Worm (Caenorhabditis elegans): ENCODE data around the gene plp-2.

The plp-2 gene

DNA sequence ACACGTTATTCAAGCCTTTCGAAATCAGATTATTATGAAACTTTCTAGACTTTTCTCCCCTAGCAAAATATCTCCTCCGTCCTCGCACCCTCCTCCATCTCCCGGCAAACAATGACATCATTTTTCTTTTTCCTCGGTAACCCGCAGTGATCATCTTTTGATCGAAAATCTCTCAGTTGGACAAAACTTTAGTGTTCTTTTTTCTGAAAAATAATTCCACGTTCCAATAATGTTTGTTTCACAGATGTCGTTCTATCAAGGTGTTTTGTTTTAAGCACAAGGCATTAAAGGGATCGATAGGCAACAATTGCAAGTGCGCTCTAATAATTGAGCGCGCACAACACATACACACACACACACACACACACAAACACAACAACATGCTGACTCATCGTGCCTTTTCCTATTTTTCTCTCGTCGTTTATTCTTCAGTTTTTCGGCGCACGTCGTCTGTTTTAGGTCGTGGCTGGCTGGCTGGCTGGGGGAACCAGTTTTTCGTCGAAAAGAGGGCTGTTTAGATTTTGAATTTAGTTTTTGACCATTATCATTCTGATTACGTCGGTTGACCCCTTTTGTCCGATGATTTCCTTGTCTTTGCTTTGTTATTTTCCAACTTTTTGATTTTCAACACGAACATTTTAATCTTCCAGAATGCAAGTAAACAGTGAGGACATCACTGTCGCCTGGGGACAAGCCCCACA, 7.0 kb downstream of the plp-2 start, which contains the start of gene F20D1.3 (continued):
- TF ChIP-seq K12H6.12 (tag; optimal IDR thresholded peaks at IDR 0.05) (peak; percentile 73), unc-62 (GFP tag; optimal IDR thresholded peaks at IDR 0.05) (no peak), sea-2 (GFP tag; IDR thresholded peaks at IDR 0.05) (no peak), F33H1.4 (GFP tag; IDR thresholded peaks at IDR 0.05) (no peak), attf-5 (GFP tag; optimal IDR thresholded peaks at IDR 0.05) (peak; percentile 68), egl-18 (GFP tag; IDR thresholded peaks at IDR 0.05) (no peak), hrde-1 (tag; optimal IDR thresholded peaks at IDR 0.05; ENCODE audit: borderline replicate concordance) (no peak), T26A5.8 (tag; optimal IDR thresholded peaks at IDR 0.05) (no peak), ceh-100 (GFP tag; IDR thresholded peaks at IDR 0.05) (no peak), B0035.1 (tag; optimal IDR thresholded peaks at IDR 0.05) (no peak), snpc-1.3 (tag; optimal IDR thresholded peaks at IDR 0.05; ENCODE audit: insufficient read depth) (no peak), repo-1 (tag; optimal IDR thresholded peaks at IDR 0.05) (no peak), chd-7 (tag; optimal IDR thresholded peaks at IDR 0.05) (no peak), hlh-26 (GFP tag; conservative IDR thresholded peaks at IDR 0.05) (no peak), die-1 (tag; optimal IDR thresholded peaks at IDR 0.05) (peak; percentile 37), egrh-3 (GFP tag; IDR thresholded peaks at IDR 0.05) (0 out of 2 replicates have a peak, but pooled peaks have one; percentile 9), Y95B8A.8 (GFP tag; IDR thresholded peaks at IDR 0.05) (no peak)

DNA sequence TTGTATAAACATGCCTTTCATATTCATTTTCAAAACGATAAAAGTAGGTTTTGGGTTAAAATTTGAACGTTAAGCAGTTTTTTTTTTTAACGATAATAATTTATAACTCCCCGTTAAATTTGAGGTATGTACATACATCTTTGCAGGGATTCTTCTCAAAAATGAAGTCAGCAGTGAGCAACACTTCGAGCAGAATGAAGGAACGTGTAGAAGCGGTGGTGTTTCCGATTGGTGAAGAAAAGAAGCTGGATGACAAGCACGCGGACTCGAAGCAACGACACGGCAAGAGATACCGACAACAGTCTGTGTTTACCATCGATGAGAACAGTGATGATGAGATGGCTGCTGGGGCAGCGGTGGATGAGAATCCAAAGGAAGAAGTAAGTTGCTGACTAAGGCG, 9.5 kb downstream of the plp-2 start:
- TF ChIP-seq nfya-2 (GFP tag; IDR thresholded peaks at IDR 0.05) (no peak), F10E7.11 (tag; optimal IDR thresholded peaks at IDR 0.05) (no peak), lin-54 (GFP tag; optimal IDR thresholded peaks at IDR 0.05) (no peak), T26A5.8 (tag; optimal IDR thresholded peaks at IDR 0.05) (no peak), dox-1 (GFP tag; IDR thresholded peaks at IDR 0.05) (no peak), aptf-2 (GFP tag; conservative IDR thresholded peaks at IDR 0.05) (no peak), egl-18 (GFP tag; IDR thresholded peaks at IDR 0.05) (no peak), hlh-12 (tag; optimal IDR thresholded peaks at IDR 0.05) (no peak), mcd-1 (GFP tag; IDR thresholded peaks at IDR 0.05) (no peak), rec-8 (tag; optimal IDR thresholded peaks at IDR 0.05) (no peak), B0019.2 (GFP tag; conservative IDR thresholded peaks at IDR 0.05) (no peak), ZK185.1 (tag; optimal IDR thresholded peaks at IDR 0.05; ENCODE audit: poor library complexity, severe bottlenecking) (no peak), B0261.1 (tag; optimal IDR thresholded peaks at IDR 0.05) (no peak), atf-7 (tag; optimal IDR thresholded peaks at IDR 0.05) (no peak), snpc-3.4 (tag; optimal IDR thresholded peaks at IDR 0.05) (no peak), egl-44 (GFP tag; IDR thresholded peaks at IDR 0.05) (no peak)

DNA sequence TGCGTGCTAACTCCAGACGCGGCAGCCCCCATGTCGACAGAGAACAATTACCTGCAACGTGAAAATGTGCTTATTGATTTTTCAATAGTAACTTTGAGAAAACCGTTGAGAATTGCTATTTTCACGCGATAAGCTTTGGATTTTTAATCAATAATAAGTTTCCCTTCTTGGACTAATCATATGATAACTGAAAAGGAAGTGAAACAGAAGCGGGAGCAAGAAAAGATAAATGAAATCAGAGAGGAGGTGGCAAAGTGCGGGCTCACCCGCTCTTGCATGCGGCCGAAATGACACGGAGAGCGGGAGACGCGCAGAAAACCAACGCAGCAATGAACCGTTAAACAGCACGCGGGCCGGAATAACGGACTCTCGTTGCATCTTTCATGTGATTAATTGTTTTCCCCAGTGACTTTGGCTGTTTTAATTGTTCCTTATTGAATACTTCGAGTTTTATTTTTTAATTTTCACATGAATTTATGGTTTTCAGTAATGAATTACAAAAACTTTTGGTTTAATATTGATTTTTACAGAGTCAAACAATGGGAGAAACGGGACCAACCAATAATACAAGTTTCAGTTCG, 12.3 kb downstream of the plp-2 start, which contains the start of the genes flwr-1 and tbc-1:
flwr-1 (minus strand) TSS at position 51 of the 581 bp plus-strand sequence.
tbc-1 (plus strand) TSS at position 531 of the 581 bp plus-strand sequence.
- TF ChIP-seq zfh-2 (GFP tag; conservative IDR thresholded peaks at IDR 0.05) (peak; percentile 36; the same call in 1 of the 2 replicates), attf-5 (GFP tag; optimal IDR thresholded peaks at IDR 0.05) (peak; percentile 35), zim-3 (tag; optimal IDR thresholded peaks at IDR 0.05) (no peak), ceh-79 (tag; optimal IDR thresholded peaks at IDR 0.05) (no peak), nfyb-1 (GFP tag; IDR thresholded peaks at IDR 0.05) (no peak), F37B4.10 (GFP tag; IDR thresholded peaks at IDR 0.05) (no peak), nhr-80 (tag; optimal IDR thresholded peaks at IDR 0.05) (peak; percentile 58), attf-3 (GFP tag; conservative IDR thresholded peaks at IDR 0.05) (peak; percentile 90), cebp-1 (GFP tag; IDR thresholded peaks at IDR 0.05) (no peak), cebp-1 (tag; optimal IDR thresholded peaks at IDR 0.05) (peak; percentile 38), mcd-1 (GFP tag; IDR thresholded peaks at IDR 0.05) (0 out of 2 replicates have a peak, but pooled peaks have one; percentile 8), let-607 (tag; optimal IDR thresholded peaks at IDR 0.05) (peak; percentile 90 to 92), nhr-27 (tag; optimal IDR thresholded peaks at IDR 0.05) (no peak)

Measured in whole organism, young adult.